Fruit fly (Drosophila melanogaster) whole organism, embryonic: ENCODE measurements around the gene CG5835.

Experiments
- CG10543 ChIP-seq: fragments of 200-800 bp; sonication (Bioruptor generic); optimal IDR thresholded peaks from 3 replicates; lab custom pipeline; 2017; ENCODE audit warnings: missing biosample characterization, mild to moderate bottlenecking, missing genetic modification characterization, moderate library complexity
- CG15479 ChIP-seq: fragments of 200-800 bp; sonication (Bioruptor generic); optimal IDR thresholded peaks from 3 replicates; lab custom pipeline; 2019; ENCODE audit warnings: missing biosample characterization, mild to moderate bottlenecking, missing genetic modification characterization, moderate library complexity
- CG5245 ChIP-seq: fragments of 200-800 bp; sonication (Bioruptor generic); optimal IDR thresholded peaks from 3 replicates; lab custom pipeline; 2016; ENCODE audit warnings: missing biosample characterization, missing genetic modification characterization
- CG5953 ChIP-seq: fragments of 200-800 bp; sonication (Bioruptor generic); IDR thresholded peaks from 2 replicates; pipeline ENCODE4 v1.3.6; 2022; ENCODE audit warnings: missing biosample characterization, missing genetic modification characterization
- CG6683 ChIP-seq: fragments of 200-800 bp; sonication (Bioruptor generic); optimal IDR thresholded peaks from 2 replicates; lab custom pipeline; 2017; ENCODE audit warnings: missing biosample characterization, mild to moderate bottlenecking, missing genetic modification characterization, missing genetic modification reagents
- Poxn ChIP-seq: fragments of 200-800 bp; sonication (Bioruptor generic); IDR thresholded peaks from 2 replicates; pipeline ENCODE4 v1.3.6; 2022; ENCODE audit warnings: missing biosample characterization, missing genetic modification characterization
- ac ChIP-seq: fragments of 200-800 bp; sonication (Bioruptor generic); optimal IDR thresholded peaks from 3 replicates; lab custom pipeline; 2017; ENCODE audit warnings: missing biosample characterization, mild to moderate bottlenecking, missing genetic modification characterization
- bcd ChIP-seq: fragments of 200-800 bp; sonication (Bioruptor generic); optimal IDR thresholded peaks from 2 replicates; lab custom pipeline; 2017; ENCODE audit warnings: missing biosample characterization, mild to moderate bottlenecking, missing genetic modification characterization
- crol ChIP-seq: fragments of 200-800 bp; sonication (Bioruptor generic); IDR thresholded peaks from 2 replicates; pipeline ENCODE4 v1.3.6; 2022; ENCODE audit warnings: missing biosample characterization, missing genetic modification characterization
- ewg ChIP-seq: fragments of 200-800 bp; sonication (Bioruptor generic); optimal IDR thresholded peaks from 3 replicates; lab custom pipeline; 2017; ENCODE audit warnings: mild to moderate bottlenecking, missing biosample characterization, missing genetic modification reagents, missing genetic modification characterization
- ham ChIP-seq: fragments of 200-800 bp; sonication (Bioruptor generic); IDR thresholded peaks from 2 replicates; pipeline ENCODE4 v1.3.6; 2022; ENCODE audit warnings: missing biosample characterization, missing genetic modification characterization
- lbe ChIP-seq: fragments of 200-800 bp; sonication (Bioruptor generic); optimal IDR thresholded peaks from 2 replicates; lab custom pipeline; 2016; ENCODE audit warnings: missing biosample characterization, mild to moderate bottlenecking, missing genetic modification characterization
- sisA ChIP-seq: fragments of 200-800 bp; sonication (Bioruptor generic); IDR thresholded peaks from 2 replicates; pipeline ENCODE4 v1.3.6; 2022; ENCODE audit warnings: missing biosample characterization, missing genetic modification characterization
- stwl ChIP-seq: fragments of 200-800 bp; sonication (Bioruptor generic); optimal IDR thresholded peaks from 3 replicates; lab custom pipeline; 2018; ENCODE audit warnings: missing biosample characterization, mild to moderate bottlenecking, missing genetic modification characterization, moderate library complexity

dm6 chr3R:19162135-19162616 lies 8.7 kb upstream of the CG5835 start, which contains the start of the genes CG42359 and Nsun5:
- TF ChIP-seq CG15479 (GFP tag; lab: Kevin White, UChicago) (peak; percentile 82), CG5953 (GFP tag; lab: Robert Waterston, UW) (peak; percentile 51; the same call in 1 of the 2 replicates), ewg (GFP tag; lab: Kevin White, UChicago) (peak; percentile 70), crol (no peak), CG5245 (GFP tag; lab: Kevin White, UChicago) (peak; percentile 79), sisA (GFP tag; lab: Robert Waterston, UW) (peak; percentile 89), stwl (tag; lab: Kevin White, UChicago) (peak; percentile 92), ac (GFP tag; lab: Kevin White, UChicago) (no peak), ham (GFP tag; lab: Robert Waterston, UW) (peak; percentile 61; the same call in 1 of the 2 replicates), CG6683 (GFP tag; lab: Kevin White, UChicago) (peak; percentile 71), lbe (peak; percentile 88), bcd (GFP tag; lab: Kevin White, UChicago) (peak; percentile 87), CG10543 (GFP tag; lab: Kevin White, UChicago) (peak; percentile 92), Poxn (GFP tag; lab: Robert Waterston, UW) (peak; percentile 62; the same call in 1 of the 2 replicates)
